Fruit fly (Drosophila melanogaster) whole organism, pupa: ENCODE data around the gene MtnA.

Experiments used
- CG10348 ChIP-seq: fragments of 200-800 bp; sonication (Bioruptor generic); IDR thresholded peaks from 2 replicates; pipeline ENCODE4 v1.3.6; 2022; ENCODE audit warnings: missing biosample characterization, missing genetic modification characterization
- CG12605 ChIP-seq: fragments of 200-800 bp; sonication (Bioruptor generic); IDR thresholded peaks from 2 replicates; pipeline ENCODE4 v1.3.6; 2022; ENCODE audit warnings: missing biosample characterization, missing genetic modification characterization
- CG13204 ChIP-seq: fragments of 200-800 bp; sonication (Bioruptor generic); optimal IDR thresholded peaks from 2 replicates; lab custom pipeline; 2018; ENCODE audit warnings: missing biosample characterization, mild to moderate bottlenecking, missing genetic modification characterization, moderate library complexity
- CG14655 ChIP-seq: fragments of 200-800 bp; sonication (Bioruptor generic); optimal IDR thresholded peaks from 3 replicates; lab custom pipeline; 2017; ENCODE audit warnings: mild to moderate bottlenecking, missing biosample characterization, missing genetic modification reagents, missing genetic modification characterization
- CG15710 ChIP-seq: fragments of 200-800 bp; sonication (Bioruptor generic); optimal IDR thresholded peaks from 2 replicates; lab custom pipeline; 2018; ENCODE audit warnings: missing biosample characterization, mild to moderate bottlenecking, missing genetic modification characterization, moderate library complexity
- CG17806 ChIP-seq: fragments of 200-800 bp; sonication (Bioruptor generic); optimal IDR thresholded peaks from 2 replicates; lab custom pipeline; 2018; ENCODE audit warnings: missing biosample characterization, mild to moderate bottlenecking, missing genetic modification characterization, moderate library complexity
- CG32121 ChIP-seq: fragments of 200-800 bp; sonication (Bioruptor generic); IDR thresholded peaks from 2 replicates; pipeline ENCODE4 v1.3.6; 2022; ENCODE audit warnings: missing biosample characterization, missing genetic modification characterization
- CG4496 ChIP-seq: fragments of 200-800 bp; sonication (Bioruptor generic); IDR thresholded peaks from 3 replicates; pipeline ENCODE4 v1.3.6; 2022; ENCODE audit warnings: missing biosample characterization, missing genetic modification characterization
- CG8159 ChIP-seq: fragments of 200-800 bp; sonication (Bioruptor generic); optimal IDR thresholded peaks from 3 replicates; lab custom pipeline; 2018; ENCODE audit warnings: missing biosample characterization, mild to moderate bottlenecking, missing genetic modification characterization, moderate library complexity
- CG8301 ChIP-seq: fragments of 200-800 bp; sonication (Bioruptor generic); optimal IDR thresholded peaks from 2 replicates; lab custom pipeline; 2018; ENCODE audit warnings: missing biosample characterization, mild to moderate bottlenecking, missing genetic modification characterization
- CG9948 ChIP-seq: fragments of 200-800 bp; sonication (Bioruptor generic); optimal IDR thresholded peaks from 2 replicates; lab custom pipeline; 2018; ENCODE audit warnings: missing biosample characterization, mild to moderate bottlenecking, missing genetic modification characterization, moderate library complexity
- D1 ChIP-seq: fragments of 200-800 bp; sonication (Bioruptor generic); optimal IDR thresholded peaks from 2 replicates; lab custom pipeline; 2018; ENCODE audit warnings: missing biosample characterization, mild to moderate bottlenecking, missing genetic modification characterization, moderate library complexity
- EcR ChIP-seq: fragments of 200-800 bp; sonication (Bioruptor generic); optimal IDR thresholded peaks from 3 replicates; lab custom pipeline; 2019; ENCODE audit warnings: missing biosample characterization, missing genetic modification characterization, mild to moderate bottlenecking, moderate library complexity, missing genetic modification reagents
- Ets98B ChIP-seq: fragments of 200-800 bp; sonication (Bioruptor generic); IDR thresholded peaks from 2 replicates; pipeline ENCODE4 v1.3.6; 2022; ENCODE audit warnings: missing biosample characterization, missing genetic modification characterization
- Pif1A ChIP-seq: fragments of 200-800 bp; sonication (Bioruptor generic); optimal IDR thresholded peaks from 3 replicates; lab custom pipeline; 2016; ENCODE audit warnings: missing biosample characterization, missing genetic modification characterization
- Pif1B ChIP-seq: fragments of 200-800 bp; sonication (Bioruptor generic); optimal IDR thresholded peaks from 3 replicates; lab custom pipeline; 2016; ENCODE audit warnings: missing biosample characterization, missing genetic modification characterization
- Snoo ChIP-seq: fragments of 200-800 bp; sonication (Bioruptor generic); optimal IDR thresholded peaks from 3 replicates; lab custom pipeline; 2017; ENCODE audit warnings: missing biosample characterization, mild to moderate bottlenecking, missing genetic modification characterization, inconsistent platforms
- fd96Ca ChIP-seq: fragments of 200-800 bp; sonication (Bioruptor generic); IDR thresholded peaks from 3 replicates; pipeline ENCODE4 v1.3.6; 2022; ENCODE audit warnings: missing biosample characterization, missing genetic modification characterization
- gl ChIP-seq: fragments of 200-800 bp; sonication (Bioruptor generic); optimal IDR thresholded peaks from 2 replicates; lab custom pipeline; 2018; ENCODE audit warnings: missing biosample characterization, mild to moderate bottlenecking, missing genetic modification characterization
- rn ChIP-seq: fragments of 200-800 bp; sonication (Bioruptor generic); IDR thresholded peaks from 2 replicates; pipeline ENCODE4 v1.3.6; 2022; ENCODE audit warnings: missing biosample characterization, missing genetic modification characterization

The MtnA gene

dm6 chr3R:9746267-9746666 lies 37.9 kb downstream of the MtnA start, which contains the start of gene CG34409:
Gene CG34409 (minus strand): TSS chr3R:9746367.
- TF ChIP-seq Pif1A (no peak), EcR (GFP tag; lab: Kevin White, UChicago) (peak; percentile 9)

DNA sequence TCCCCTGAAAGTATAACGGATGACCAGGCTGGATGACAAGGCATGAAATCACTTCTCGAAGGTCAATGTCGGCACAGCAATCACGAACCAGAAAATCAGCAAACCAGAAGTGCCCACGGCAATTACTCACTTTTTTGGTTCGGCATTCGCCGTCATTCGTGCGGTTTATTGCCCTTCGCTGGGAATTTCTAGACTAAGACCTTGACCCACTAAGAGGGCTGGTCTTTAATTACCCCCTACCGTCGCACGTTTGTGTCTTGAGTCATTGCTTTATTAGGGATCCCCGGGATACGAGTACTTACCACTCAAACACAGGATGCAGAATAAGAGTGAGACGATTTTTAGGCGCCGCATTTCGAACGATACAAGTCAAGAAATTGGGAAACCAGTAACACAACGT lies 38.7 kb downstream of the MtnA start:
- peak; percentile 76 for TF ChIP-seq EcR (GFP tag; lab: Kevin White, UChicago)
- TF ChIP-seq Snoo (tag; lab: Kevin White, UChicago) = no peak

dm6 chr3R:9743995-9744394 lies 40.2 kb downstream of the MtnA start:
- no peak for TF ChIP-seq Pif1B (GFP tag; lab: Kevin White, UChicago)
- no peak for TF ChIP-seq EcR (GFP tag; lab: Kevin White, UChicago)
- TF ChIP-seq CG14655 (GFP tag; lab: Kevin White, UChicago) = no peak
- no peak for TF ChIP-seq Ets98B (GFP tag; lab: Robert Waterston, UW)
- no peak for TF ChIP-seq gl (tag; lab: Kevin White, UChicago)
- no peak for TF ChIP-seq CG4496 (GFP tag; lab: Robert Waterston, UW)
- TF ChIP-seq CG8159 (tag; lab: Kevin White, UChicago) = no peak
- no peak for TF ChIP-seq D1
- TF ChIP-seq CG15710 (tag; lab: Kevin White, UChicago) = no peak
- TF ChIP-seq CG13204 = no peak
- no peak for TF ChIP-seq CG8301
- TF ChIP-seq CG10348 (GFP tag; lab: Robert Waterston, UW) = no peak
- TF ChIP-seq Pif1A = no peak
- no peak for TF ChIP-seq CG32121 (GFP tag; lab: Robert Waterston, UW)

DNA sequence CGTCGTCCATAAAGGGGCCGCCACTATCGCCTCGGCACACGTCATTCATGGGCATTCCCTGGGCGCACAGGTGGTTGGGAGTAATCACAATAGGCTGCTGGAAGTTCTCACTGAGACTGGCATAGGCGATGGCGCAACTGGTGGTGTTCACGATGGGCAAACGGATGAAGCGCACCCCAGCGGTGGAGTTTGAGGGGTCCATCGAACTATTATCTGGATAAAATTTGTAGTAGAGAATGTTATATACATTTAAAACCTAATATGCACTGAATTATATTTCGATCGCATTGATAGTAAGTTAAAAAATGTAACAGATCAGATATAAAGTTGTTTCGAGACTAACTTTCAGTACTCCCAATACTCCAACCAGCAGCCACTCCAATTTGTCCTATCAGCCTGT lies 41.0 kb downstream of the MtnA start, which contains the start of gene CG31415:
Gene CG31415, plus strand, starts transcription at position 301 of the 400 bp plus-strand sequence.
- TF ChIP-seq fd96Ca (GFP tag; lab: Robert Waterston, UW) = no peak
- TF ChIP-seq Pif1A = no peak
- no peak for TF ChIP-seq CG12605 (GFP tag; lab: Robert Waterston, UW)
- no peak for TF ChIP-seq EcR (GFP tag; lab: Kevin White, UChicago)
- no peak for TF ChIP-seq Snoo (tag; lab: Kevin White, UChicago)
- TF ChIP-seq CG32121 (GFP tag; lab: Robert Waterston, UW) = no peak
- TF ChIP-seq gl (tag; lab: Kevin White, UChicago) = no peak
- no peak for TF ChIP-seq Pif1B (GFP tag; lab: Kevin White, UChicago)
- TF ChIP-seq rn = no peak
- no peak for TF ChIP-seq CG14655 (GFP tag; lab: Kevin White, UChicago)
- TF ChIP-seq CG8159 (tag; lab: Kevin White, UChicago) = no peak
- no peak for TF ChIP-seq D1
- no peak for TF ChIP-seq CG8301

dm6 chr3R:9740713-9741112 lies 43.5 kb downstream of the MtnA start, which contains the start of gene Pnn:
Gene Pnn (plus strand): TSS chr3R:9740899.
- no peak for TF ChIP-seq EcR (GFP tag; lab: Kevin White, UChicago)
- no peak for TF ChIP-seq Snoo (tag; lab: Kevin White, UChicago)
- TF ChIP-seq Pif1A = no peak
- no peak for TF ChIP-seq CG8301
- TF ChIP-seq CG17806 (tag; lab: Kevin White, UChicago) = no peak
- no peak for TF ChIP-seq fd96Ca (GFP tag; lab: Robert Waterston, UW)
- TF ChIP-seq CG13204 = no peak
- TF ChIP-seq Pif1B (GFP tag; lab: Kevin White, UChicago) = no peak

DNA sequence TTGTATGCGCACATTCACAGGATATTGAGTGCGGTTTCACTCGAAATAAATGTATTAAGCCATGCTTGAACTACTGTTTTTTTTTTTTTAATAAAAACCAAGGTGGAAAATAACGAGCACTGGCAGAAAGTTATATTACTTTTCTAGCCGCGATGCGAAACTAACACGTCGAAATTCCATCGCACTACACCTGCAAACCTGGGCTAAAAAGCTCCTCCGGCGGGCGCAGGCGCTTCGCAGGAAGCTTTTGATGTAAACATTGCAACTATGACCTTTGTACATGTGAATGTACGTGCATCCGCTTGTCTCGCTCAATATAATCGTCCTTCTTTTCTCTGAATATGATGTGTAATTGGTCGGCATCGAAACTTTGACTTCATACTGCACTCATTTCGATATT lies 44.4 kb downstream of the MtnA start, which contains the start of gene side-VII:
Gene side-VII, minus strand, starts transcription at position 187 of the 400 bp plus-strand sequence.
- no peak for TF ChIP-seq CG8301
- TF ChIP-seq CG15710 (tag; lab: Kevin White, UChicago) = no peak
- TF ChIP-seq CG8159 (tag; lab: Kevin White, UChicago) = no peak
- TF ChIP-seq gl (tag; lab: Kevin White, UChicago) = no peak
- no peak for TF ChIP-seq Ets98B (GFP tag; lab: Robert Waterston, UW)
- no peak for TF ChIP-seq CG12605 (GFP tag; lab: Robert Waterston, UW)

DNA sequence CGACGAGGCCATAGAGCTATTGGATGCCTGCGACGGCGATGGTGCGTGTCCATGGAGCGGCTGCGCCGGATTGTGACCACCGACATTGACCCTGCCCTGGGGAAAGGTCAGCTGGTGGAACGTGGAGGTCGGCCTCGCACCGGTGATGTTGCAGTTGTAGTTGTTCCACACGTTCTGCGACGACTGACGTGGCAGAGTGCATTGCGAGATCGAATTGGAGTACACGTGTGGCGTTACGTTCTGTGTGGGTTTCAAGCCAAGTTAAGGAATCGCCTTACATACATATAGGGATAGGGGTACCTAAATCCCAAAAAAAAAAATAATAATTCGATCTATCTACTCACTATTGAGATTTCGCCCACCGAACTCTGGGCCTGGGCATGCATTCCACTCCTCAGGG lies 49.0 kb downstream of the MtnA start:
- TF ChIP-seq CG8301 (no peak), CG17806 (tag; lab: Kevin White, UChicago) (no peak), CG4496 (GFP tag; lab: Robert Waterston, UW) (no peak), CG8159 (tag; lab: Kevin White, UChicago) (no peak), CG9948 (tag; lab: Kevin White, UChicago) (no peak), Pif1B (GFP tag; lab: Kevin White, UChicago) (no peak), CG13204 (no peak), rn (no peak), CG12605 (GFP tag; lab: Robert Waterston, UW) (no peak), CG32121 (GFP tag; lab: Robert Waterston, UW) (no peak), Snoo (tag; lab: Kevin White, UChicago) (no peak), CG15710 (tag; lab: Kevin White, UChicago) (no peak), fd96Ca (GFP tag; lab: Robert Waterston, UW) (no peak), D1 (no peak), Ets98B (GFP tag; lab: Robert Waterston, UW) (no peak), gl (tag; lab: Kevin White, UChicago) (no peak), EcR (GFP tag; lab: Kevin White, UChicago) (no peak), Pif1A (no peak), CG10348 (GFP tag; lab: Robert Waterston, UW) (no peak)
- TF ChIP-seq, all 21 proteins: peak for 0
